Worm (Caenorhabditis elegans) whole organism, L1 larva: ENCODE results near the gene C14A4.12.

Experiments used
- ama-1 ChIP-seq: fragments of 150-350 bp; optimal IDR thresholded peaks from 2 replicates; lab custom pipeline; 2014
- ceh-82 ChIP-seq, 3 experiments: fragments of 150-350 bp in 1 of 3; sonication (generic microtip) in 2 of 3; optimal IDR thresholded peaks; 2 replicates each; lab custom pipeline; 2014 to 2017; ENCODE audit warnings: missing biosample characterization in 3 of 3, missing genetic modification characterization in 3 of 3
- elt-2 ChIP-seq: sonication (generic microtip); optimal IDR thresholded peaks from 2 replicates; lab custom pipeline; 2016; ENCODE audit warnings: missing genetic modification characterization, mild to moderate bottlenecking, inconsistent platforms, missing compliant biosample characterization, missing genetic modification reagents
- ets-5 ChIP-seq: fragments of 200-800 bp; sonication (Bioruptor generic); IDR thresholded peaks from 2 replicates; pipeline ENCODE4 v1.3.6; 2022; ENCODE audit warnings: missing genetic modification characterization, missing compliant biosample characterization
- fos-1 ChIP-seq: fragments of 150-350 bp; optimal IDR thresholded peaks from 2 replicates; lab custom pipeline; 2014; ENCODE audit warnings: missing biosample characterization, missing genetic modification characterization
- lin-13 ChIP-seq: fragments of 150-350 bp; optimal IDR thresholded peaks from 2 replicates; lab custom pipeline; 2014; ENCODE audit warnings: missing biosample characterization, missing genetic modification reagents, missing genetic modification characterization
- nhr-76 ChIP-seq: sonication (generic microtip); optimal IDR thresholded peaks from 2 replicates; lab custom pipeline; 2017; ENCODE audit warnings: missing biosample characterization, missing genetic modification characterization
- ztf-4 ChIP-seq: fragments of 150-350 bp; optimal IDR thresholded peaks from 2 replicates; lab custom pipeline; 2014; ENCODE audit warnings: missing biosample characterization, missing genetic modification characterization

DNA sequence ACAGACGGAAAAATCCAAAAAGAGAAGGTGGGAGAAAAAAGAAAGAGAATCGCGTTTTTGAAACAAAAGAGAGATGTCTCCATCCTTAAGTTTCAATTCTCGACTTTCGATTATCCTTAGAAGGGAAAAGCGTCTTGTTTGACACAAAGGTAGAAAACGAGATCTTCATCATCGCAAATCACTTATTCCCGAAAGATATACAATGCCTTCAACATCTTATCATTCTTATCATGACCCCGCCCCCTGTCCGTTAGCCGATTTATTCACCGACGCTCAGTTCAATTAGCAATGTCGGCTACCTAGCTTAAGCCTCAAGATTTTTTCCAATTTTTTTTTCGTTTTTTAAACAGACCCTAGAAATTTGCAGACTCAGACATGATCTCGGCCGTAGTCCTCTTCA lies 13.9 kb upstream of the C14A4.12 start, which contains the start of gene C14A4.9:
- TF ChIP-seq ztf-4 (tag; lab: Kevin White, UChicago), result no peak
- TF ChIP-seq ets-5 (GFP tag; lab: Robert Waterston, UW), result no peak
- TF ChIP-seq ama-1 (lab: Kevin White, UChicago), result no peak
- TF ChIP-seq nhr-76 (tag; lab: Kevin White, UChicago), result no peak
- TF ChIP-seq lin-13 (GFP tag; lab: Kevin White, UChicago), result no peak
- TF ChIP-seq ceh-82 (tag; optimal IDR thresholded peaks at IDR 0.05; lab: Kevin White, UChicago), result no peak
- TF ChIP-seq elt-2 (tag; lab: Kevin White, UChicago), result no peak
- no peak for TF ChIP-seq fos-1 (tag; lab: Kevin White, UChicago)
